Fruit fly (Drosophila melanogaster) whole organism: ENCODE data around the gene Ced-12.

Experiments
- CG8478 ChIP-seq: fragments of >200 bp; optimal IDR thresholded peaks from 2 replicates; lab custom pipeline; 2018; ENCODE audit warnings: inconsistent platforms
- Dll ChIP-seq: fragments of >200 bp; optimal IDR thresholded peaks from 2 replicates; lab custom pipeline; 2017
- pan ChIP-seq: fragments of >200 bp; optimal IDR thresholded peaks from 2 replicates; lab custom pipeline; 2017
- psq ChIP-seq: fragments of >200 bp; optimal IDR thresholded peaks from 2 replicates; lab custom pipeline; 2017
- usp ChIP-seq: fragments of >200 bp; optimal IDR thresholded peaks from 2 replicates; lab custom pipeline; 2017; ENCODE audit warnings: missing biosample characterization, missing genetic modification characterization, mixed read lengths

DNA sequence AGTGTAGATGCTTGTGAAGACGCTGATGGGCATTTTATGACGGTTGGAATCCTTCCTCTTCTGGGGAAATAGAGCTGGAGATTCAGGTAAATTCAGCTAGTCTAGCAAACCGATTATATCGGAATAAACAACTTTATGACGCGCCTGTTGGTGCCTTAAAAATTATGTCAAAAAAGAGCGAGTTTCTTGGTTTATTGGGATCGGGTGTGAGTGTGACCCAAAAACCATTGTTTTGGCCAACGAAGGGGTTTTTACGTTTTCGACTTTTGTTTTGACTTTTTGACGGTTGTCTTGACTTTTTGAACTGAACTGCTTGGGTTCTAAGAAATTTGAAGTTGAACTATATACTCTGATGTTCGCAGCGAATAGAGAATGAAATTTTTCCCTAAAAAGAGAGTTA lies 5.6 kb upstream of the Ced-12 start:
- TF ChIP-seq Dll (lab: Kevin White, UChicago) (no peak), pan (lab: Kevin White, UChicago) (no peak), CG8478 (lab: Kevin White, UChicago) (no peak), psq (lab: Kevin White, UChicago) (no peak), usp (GFP tag; lab: Kevin White, UChicago) (no peak)
